Worm (Caenorhabditis elegans): ENCODE measurements around the gene cyb-3.

DNA sequence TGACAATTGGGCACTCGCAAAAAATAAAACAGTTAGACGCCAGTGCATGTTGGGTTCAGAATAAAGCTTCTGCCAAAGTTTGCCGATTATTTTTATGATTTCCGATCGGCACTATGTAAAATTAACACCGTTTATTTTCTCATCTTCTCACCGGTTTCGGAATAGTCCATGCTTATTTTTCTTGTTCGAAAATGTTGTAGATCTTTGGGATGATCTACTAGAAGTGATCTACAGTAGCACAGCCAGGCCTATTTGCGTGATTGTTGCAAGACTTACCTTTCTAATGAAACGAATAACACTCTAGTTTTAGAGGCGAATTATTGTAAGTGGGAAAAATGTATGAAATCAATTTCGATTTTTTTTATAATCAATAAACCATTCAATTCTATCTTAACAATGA, 44.9 kb upstream of the cyb-3 start, which contains the start of gene clec-231:
- no peak for TF ChIP-seq sea-1 (GFP tag; conservative IDR thresholded peaks at IDR 0.05)
- no peak for TF ChIP-seq F13C5.2 (tag; optimal IDR thresholded peaks at IDR 0.05)
- no peak for TF ChIP-seq ama-1 (optimal IDR thresholded peaks at IDR 0.05)
- no peak for TF ChIP-seq tbx-37 (GFP tag; conservative IDR thresholded peaks at IDR 0.05)
- TF ChIP-seq ceh-13 (GFP tag; optimal IDR thresholded peaks at IDR 0.05), result no peak
